Worm (Caenorhabditis elegans) whole organism, early embryonic: ENCODE data around the gene moma-1.

ENCODE experiments used
- aly-1 ChIP-seq: sonication (generic microtip); optimal IDR thresholded peaks from 2 replicates; lab custom pipeline; 2016; ENCODE audit warnings: missing genetic modification characterization, missing compliant biosample characterization
- ama-1 ChIP-seq: fragments of 150-350 bp; optimal IDR thresholded peaks from 2 replicates; lab custom pipeline; 2014
- ceh-36 ChIP-seq: sonication (generic microtip); optimal IDR thresholded peaks from 2 replicates; lab custom pipeline; 2016; ENCODE audit warnings: missing genetic modification characterization, inconsistent platforms, missing compliant biosample characterization
- flt-1 ChIP-seq: fragments of 200-800 bp; sonication (Bioruptor generic); IDR thresholded peaks from 2 replicates; pipeline ENCODE4 v1.3.6; 2022; ENCODE audit warnings: missing genetic modification characterization, missing compliant biosample characterization
- scrt-1 ChIP-seq: fragments of 200-800 bp; sonication (Bioruptor generic); IDR thresholded peaks from 2 replicates; pipeline ENCODE4 v1.3.6; 2022; ENCODE audit warnings: missing genetic modification characterization, missing compliant biosample characterization
- sea-1 ChIP-seq: fragments of 200-800 bp; sonication (Bioruptor generic); conservative IDR thresholded peaks from 2 replicates; pipeline ENCODE4 v1.3.6; 2022; ENCODE audit warnings: missing genetic modification characterization, missing compliant biosample characterization
- tra-4 ChIP-seq: sonication (generic microtip); optimal IDR thresholded peaks from 2 replicates; lab custom pipeline; 2017; ENCODE audit warnings: missing genetic modification characterization, missing compliant biosample characterization

DNA sequence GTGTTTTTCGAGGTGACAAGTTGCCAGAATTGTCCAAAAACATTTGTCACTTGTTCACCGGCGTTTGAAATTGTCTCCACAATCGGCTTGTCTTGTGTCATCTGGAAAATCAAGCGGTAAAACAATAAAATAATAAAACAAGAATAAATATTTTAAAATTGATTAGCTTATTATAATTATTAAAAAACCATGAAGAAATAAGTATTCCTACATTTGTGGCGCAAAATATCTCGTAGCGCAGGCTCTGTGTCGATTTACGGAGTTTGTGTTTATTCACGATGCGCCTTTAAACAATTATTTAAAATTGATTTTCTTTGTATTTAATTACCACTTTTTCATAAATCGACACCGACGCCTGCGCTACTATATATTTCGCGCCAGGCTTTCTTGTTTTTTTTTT is at the start of gene moma-1:
- no peak for TF ChIP-seq sea-1
- no peak for TF ChIP-seq ceh-36 (tag; lab: Kevin White, UChicago)
- TF ChIP-seq scrt-1 (GFP tag; lab: Robert Waterston, UW), result no peak
- TF ChIP-seq flt-1, result no peak
- TF ChIP-seq tra-4 (tag; lab: Kevin White, UChicago), result no peak
- no peak for TF ChIP-seq aly-1 (tag; lab: Kevin White, UChicago)
- no peak for TF ChIP-seq ama-1
